Fruit fly (Drosophila melanogaster): ENCODE results near the gene CG10026.
A peak's percentile ranks its signal among the peaks of the same experiment; 100 is the strongest.

The CG10026 gene

DNA sequence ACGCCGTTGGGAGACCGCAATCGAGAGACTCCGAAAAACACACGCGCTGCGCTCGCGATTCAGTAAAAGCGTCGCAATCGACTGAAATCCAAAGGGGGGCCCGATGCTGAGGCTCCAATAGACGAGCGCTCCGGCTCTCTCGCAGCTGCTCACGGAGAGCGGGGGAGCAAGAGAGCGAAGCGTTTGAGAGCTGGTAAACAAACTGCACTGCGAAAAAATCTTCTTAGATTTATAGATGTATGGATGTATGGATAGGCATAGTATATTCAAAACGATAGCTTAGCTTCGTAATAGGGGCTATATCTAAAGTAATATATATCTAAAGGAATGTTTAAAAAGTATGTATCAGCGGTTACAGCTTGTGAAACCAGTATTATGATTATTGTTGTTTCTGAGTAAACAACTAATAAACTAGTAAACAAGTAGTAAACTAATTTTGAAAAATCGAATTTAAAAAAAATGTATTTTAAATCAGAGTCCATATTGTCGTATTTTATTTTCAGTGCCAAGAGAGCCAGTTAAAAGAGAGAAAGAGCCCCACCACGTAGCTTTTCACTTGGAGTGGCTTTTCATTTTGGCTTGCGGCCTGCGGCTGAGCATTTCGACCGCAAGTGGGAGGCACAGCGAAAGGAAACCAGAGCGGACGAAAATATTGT, 30.5 kb upstream of the CG10026 start, which contains the start of the genes Alp12 and CG13085 (continued):
- TF ChIP-seq Adf1 (GFP tag; IDR thresholded peaks at IDR 0.05) (peak; percentile 83), crc (GFP tag; optimal IDR thresholded peaks at IDR 0.05) (peak; percentile 89), CG8388 (GFP tag; optimal IDR thresholded peaks at IDR 0.05) (peak; percentile 97), pan (optimal IDR thresholded peaks at IDR 0.05) (no peak), pan (GFP tag; optimal IDR thresholded peaks at IDR 0.05 in 1 of 2, IDR thresholded peaks at IDR 0.05 in 1 of 2) (peak in 1 of 2 experiments; percentile 95), CG31365 (tag; optimal IDR thresholded peaks at IDR 0.05) (peak; percentile 84), CG13424 (tag; optimal IDR thresholded peaks at IDR 0.05) (peak; percentile 99), Ssrp (tag; optimal IDR thresholded peaks at IDR 0.05) (peak; percentile 98), Eip74EF (GFP tag; optimal IDR thresholded peaks at IDR 0.05) (peak in 1 of 2 experiments; percentile 98), ftz-f1 (GFP tag; optimal IDR thresholded peaks at IDR 0.05) (peak; percentile 67), CG2129 (GFP tag; IDR thresholded peaks at IDR 0.05; ENCODE audit: partially characterized antibody) (no peak), CG1647 (GFP tag; optimal IDR thresholded peaks at IDR 0.05) (peak; percentile 93), zen2 (GFP tag; IDR thresholded peaks at IDR 0.05; ENCODE audit: partially characterized antibody) (no peak), sna (GFP tag; IDR thresholded peaks at IDR 0.05; ENCODE audit: partially characterized antibody) (no peak), CG10462 (GFP tag; optimal IDR thresholded peaks at IDR 0.05) (peak; percentile 96), CG8089 (GFP tag; optimal IDR thresholded peaks at IDR 0.05) (peak; percentile 84), CG31388 (GFP tag; optimal IDR thresholded peaks at IDR 0.05) (peak; percentile 91), CG4730 (GFP tag; IDR thresholded peaks at IDR 0.05) (peak; percentile 94), Tbp (GFP tag; optimal IDR thresholded peaks at IDR 0.05) (no peak), CG12391 (tag; optimal IDR thresholded peaks at IDR 0.05) (peak; percentile 99), gce (GFP tag; IDR thresholded peaks at IDR 0.05) (no peak; the same call in 1 of the 3 replicates), CG10979 (tag; optimal IDR thresholded peaks at IDR 0.05) (peak; percentile 98), peb (GFP tag; IDR thresholded peaks at IDR 0.05) (peak; percentile 87), CG18011 (GFP tag; optimal IDR thresholded peaks at IDR 0.05) (peak; percentile 89), NC2β (GFP tag; optimal IDR thresholded peaks at IDR 0.05) (peak; percentile 91), CG4854 (GFP tag; optimal IDR thresholded peaks at IDR 0.05) (peak; percentile 91), CG14965 (GFP tag; optimal IDR thresholded peaks at IDR 0.05; ENCODE audit: borderline replicate concordance) (peak; percentile 57), Hr51 (GFP tag; optimal IDR thresholded peaks at IDR 0.05) (peak; percentile 94 to 99), CHES-1-like (GFP tag; optimal IDR thresholded peaks at IDR 0.05) (peak; percentile 92), Xrp1 (GFP tag; IDR thresholded peaks at IDR 0.05) (peak; percentile 97), Xbp1 (GFP tag; optimal IDR thresholded peaks at IDR 0.05) (peak; percentile 98), Atf3 (GFP tag; optimal IDR thresholded peaks at IDR 0.05) (peak; percentile 90), Lim3 (GFP tag; IDR thresholded peaks at IDR 0.05) (peak; percentile 91), CG6791 (GFP tag; IDR thresholded peaks at IDR 0.05; ENCODE audit: partially characterized antibody) (peak; percentile 54; the same call in 2 of the 3 replicates), Hr3 (GFP tag; optimal IDR thresholded peaks at IDR 0.05) (peak; percentile 98), CG6272 (GFP tag; IDR thresholded peaks at IDR 0.05) (peak; percentile 93), CG3163 (GFP tag; optimal IDR thresholded peaks at IDR 0.05) (peak; percentile 81), CG7839 (tag; optimal IDR thresholded peaks at IDR 0.05) (peak; percentile 98), CG10267 (tag; optimal IDR thresholded peaks at IDR 0.05) (peak; percentile 95), CG34422 (GFP tag; IDR thresholded peaks at IDR 0.05) (peak; percentile 95), CG16779 (GFP tag; IDR thresholded peaks at IDR 0.05) (peak; percentile 51; the same call in 1 of the 2 replicates), CG3726 (GFP tag; IDR thresholded peaks at IDR 0.05) (peak; percentile 92), seq (GFP tag; IDR thresholded peaks at IDR 0.05) (peak; percentile 97), CG9727 (GFP tag; optimal IDR thresholded peaks at IDR 0.05) (peak; percentile 98), ken (GFP tag; IDR thresholded peaks at IDR 0.05) (peak; percentile 92; the same call in 2 of the 3 replicates), Hmx (GFP tag; optimal IDR thresholded peaks at IDR 0.05) (peak; percentile 90), vfl (GFP tag; optimal IDR thresholded peaks at IDR 0.05) (peak; percentile 92), trem (tag; optimal IDR thresholded peaks at IDR 0.05) (peak; percentile 95), hth (optimal IDR thresholded peaks at IDR 0.05) (no peak)
